Worm (Caenorhabditis elegans) whole organism, early embryonic: ENCODE measurements around the gene F21D9.8.

Experiments
- B0310.2 ChIP-seq: sonication (generic microtip); optimal IDR thresholded peaks from 2 replicates; lab custom pipeline; 2016; ENCODE audit warnings: mild to moderate bottlenecking, missing genetic modification characterization, missing compliant biosample characterization
- F13C5.2 ChIP-seq: sonication (generic microtip); optimal IDR thresholded peaks from 2 replicates; lab custom pipeline; 2017; ENCODE audit warnings: mild to moderate bottlenecking, missing genetic modification characterization, inconsistent platforms, missing compliant biosample characterization
- aly-1 ChIP-seq: sonication (generic microtip); optimal IDR thresholded peaks from 2 replicates; lab custom pipeline; 2016; ENCODE audit warnings: missing genetic modification characterization, missing compliant biosample characterization
- ama-1 ChIP-seq: fragments of 150-350 bp; optimal IDR thresholded peaks from 2 replicates; lab custom pipeline; 2014
- ceh-13 ChIP-seq: fragments of 200-800 bp; sonication (Bioruptor generic); optimal IDR thresholded peaks from 2 replicates; lab custom pipeline; 2018; ENCODE audit warnings: mild to moderate bottlenecking, missing genetic modification characterization, missing compliant biosample characterization
- ceh-36 ChIP-seq: sonication (generic microtip); optimal IDR thresholded peaks from 2 replicates; lab custom pipeline; 2016; ENCODE audit warnings: missing genetic modification characterization, inconsistent platforms, missing compliant biosample characterization
- ets-7 ChIP-seq: sonication (generic microtip); optimal IDR thresholded peaks from 2 replicates; lab custom pipeline; 2016; ENCODE audit warnings: missing genotype, missing genetic modification characterization, missing compliant biosample characterization
- flt-1 ChIP-seq: fragments of 200-800 bp; sonication (Bioruptor generic); IDR thresholded peaks from 2 replicates; pipeline ENCODE4 v1.3.6; 2022; ENCODE audit warnings: missing genetic modification characterization, missing compliant biosample characterization
- hmbx-1 ChIP-seq: sonication (generic microtip); optimal IDR thresholded peaks from 2 replicates; lab custom pipeline; 2016; ENCODE audit warnings: mild to moderate bottlenecking, missing genetic modification characterization, missing compliant biosample characterization
- hmg-4 ChIP-seq: fragments of 200-800 bp; sonication (Bioruptor generic); optimal IDR thresholded peaks from 2 replicates; lab custom pipeline; 2018; ENCODE audit warnings: mild to moderate bottlenecking, missing genetic modification characterization, missing compliant biosample characterization
- hnd-1 ChIP-seq: sonication (generic microtip); optimal IDR thresholded peaks from 2 replicates; lab custom pipeline; 2016; ENCODE audit warnings: missing genetic modification characterization, missing compliant biosample characterization
- pes-1 ChIP-seq: fragments of 200-800 bp; sonication (Bioruptor generic); IDR thresholded peaks from 2 replicates; pipeline ENCODE4 v1.3.6; 2022; ENCODE audit warnings: missing genetic modification reagents, missing genetic modification characterization, missing compliant biosample characterization
- scrt-1 ChIP-seq: fragments of 200-800 bp; sonication (Bioruptor generic); IDR thresholded peaks from 2 replicates; pipeline ENCODE4 v1.3.6; 2022; ENCODE audit warnings: missing genetic modification characterization, missing compliant biosample characterization
- sea-1 ChIP-seq: fragments of 200-800 bp; sonication (Bioruptor generic); conservative IDR thresholded peaks from 2 replicates; pipeline ENCODE4 v1.3.6; 2022; ENCODE audit warnings: missing genetic modification characterization, missing compliant biosample characterization
- tbx-11 ChIP-seq: fragments of 200-800 bp; sonication (Bioruptor generic); IDR thresholded peaks from 2 replicates; pipeline ENCODE4 v1.3.6; 2022; ENCODE audit warnings: missing genetic modification characterization, missing compliant biosample characterization
- tbx-37 ChIP-seq: fragments of 200-800 bp; sonication (Bioruptor generic); conservative IDR thresholded peaks from 2 replicates; pipeline ENCODE4 v1.3.6; 2022; ENCODE audit warnings: missing genetic modification reagents, missing genetic modification characterization, missing compliant biosample characterization
- tra-4 ChIP-seq: sonication (generic microtip); optimal IDR thresholded peaks from 2 replicates; lab custom pipeline; 2017; ENCODE audit warnings: missing genetic modification characterization, missing compliant biosample characterization

The F21D9.8 gene

DNA sequence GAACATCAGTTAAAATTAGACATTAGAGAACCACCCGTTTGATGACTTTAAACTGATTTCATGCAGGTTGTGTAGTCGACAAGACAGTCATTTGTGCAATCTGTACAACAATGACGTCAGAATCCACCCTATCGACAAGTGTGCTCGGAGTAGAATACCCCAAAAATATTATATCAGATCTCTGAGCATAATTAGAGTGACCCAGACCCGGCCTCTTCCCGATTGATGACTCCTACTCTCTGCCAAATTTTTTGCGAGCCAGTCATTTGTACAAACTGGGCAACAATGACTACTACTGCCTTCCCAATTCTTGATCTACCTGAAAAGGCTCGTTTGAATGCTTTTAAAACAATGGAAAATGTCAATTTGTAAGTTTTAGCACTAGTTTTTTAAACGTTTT is 39.7 kb downstream of the F21D9.8 start, which contains the start of the genes fbxb-115 and fbxb-1:
Gene fbxb-115 (minus strand): TSS at position 101 of the 400 bp plus-strand sequence.
Gene fbxb-1 (plus strand): TSS at position 226 of the 400 bp plus-strand sequence.
- TF ChIP-seq sea-1: no peak
- TF ChIP-seq scrt-1 (GFP tag; lab: Robert Waterston, UW): no peak
- no peak for TF ChIP-seq ceh-36 (tag; lab: Kevin White, UChicago)
- TF ChIP-seq aly-1 (tag; lab: Kevin White, UChicago): no peak
- TF ChIP-seq hmbx-1: no peak
- no peak for TF ChIP-seq ceh-13 (GFP tag; lab: Kevin White, UChicago)
- TF ChIP-seq B0310.2 (tag; lab: Kevin White, UChicago): no peak
- TF ChIP-seq hmg-4 (GFP tag; lab: Kevin White, UChicago): no peak
- TF ChIP-seq F13C5.2 (tag; lab: Kevin White, UChicago): no peak
- TF ChIP-seq tbx-37 (GFP tag; lab: Robert Waterston, UW): no peak
- TF ChIP-seq pes-1 (GFP tag; lab: Robert Waterston, UW): no peak
- TF ChIP-seq ets-7 (tag; lab: Kevin White, UChicago): no peak
- no peak for TF ChIP-seq hnd-1
- no peak for TF ChIP-seq ama-1 (lab: Kevin White, UChicago)
- TF ChIP-seq tbx-11 (GFP tag; lab: Robert Waterston, UW): no peak

DNA sequence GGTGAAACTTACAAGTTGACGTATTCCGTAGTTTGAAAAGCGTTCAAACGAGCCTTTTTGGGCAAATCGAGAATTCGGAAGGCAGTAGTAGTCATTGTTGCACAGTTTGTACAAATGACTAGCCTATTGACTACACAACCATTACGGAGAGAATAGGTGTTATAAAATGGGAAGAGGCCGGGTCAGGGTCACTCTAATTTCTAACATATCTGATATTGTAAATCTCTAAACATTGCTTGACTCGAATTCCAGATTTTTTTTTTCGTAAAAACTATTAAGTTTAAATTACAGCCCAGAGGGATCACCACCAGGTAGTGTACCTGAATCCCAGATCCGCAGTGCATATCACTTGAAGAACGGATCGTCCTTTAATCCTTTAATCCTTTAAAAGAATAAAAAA is 42.6 kb downstream of the F21D9.8 start, which contains the start of gene fbxb-2:
Gene fbxb-2 (minus strand): TSS at position 101 of the 400 bp plus-strand sequence.
- TF ChIP-seq hnd-1: no peak
- TF ChIP-seq ceh-36 (tag; lab: Kevin White, UChicago): peak; percentile 8

DNA sequence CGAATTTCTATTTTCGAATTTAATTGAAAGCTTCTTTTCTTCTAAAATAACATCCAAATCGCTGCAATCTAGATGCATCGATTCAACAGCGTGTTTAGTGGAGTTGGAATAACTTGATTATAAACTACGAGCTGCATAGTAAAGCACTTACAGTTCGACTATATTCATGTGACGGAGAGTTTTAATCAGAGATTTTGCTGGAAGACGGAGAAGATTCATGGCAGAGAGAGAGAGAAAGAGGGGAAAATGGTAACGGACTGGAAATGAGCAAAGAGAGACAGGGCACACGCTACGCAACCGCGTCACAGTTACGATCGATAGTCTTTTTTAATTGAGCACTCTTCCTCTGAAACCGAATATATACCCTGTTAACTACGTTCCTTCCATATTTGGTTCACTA is 46.3 kb downstream of the F21D9.8 start, which contains the start of gene fbxb-116:
Gene fbxb-116 (plus strand): TSS at position 301 of the 400 bp plus-strand sequence.
- no peak for TF ChIP-seq ama-1 (lab: Kevin White, UChicago)
- TF ChIP-seq B0310.2 (tag; lab: Kevin White, UChicago): no peak
- TF ChIP-seq pes-1 (GFP tag; lab: Robert Waterston, UW): no peak
- TF ChIP-seq hmbx-1: no peak
- TF ChIP-seq aly-1 (tag; lab: Kevin White, UChicago): no peak
- TF ChIP-seq ets-7 (tag; lab: Kevin White, UChicago): no peak
- TF ChIP-seq hmg-4 (GFP tag; lab: Kevin White, UChicago): no peak
- TF ChIP-seq tbx-11 (GFP tag; lab: Robert Waterston, UW): no peak
- no peak for TF ChIP-seq ceh-13 (GFP tag; lab: Kevin White, UChicago)
- no peak for TF ChIP-seq scrt-1 (GFP tag; lab: Robert Waterston, UW)
- TF ChIP-seq ceh-36 (tag; lab: Kevin White, UChicago): no peak
- TF ChIP-seq flt-1 (GFP tag; lab: Robert Waterston, UW): no peak
- TF ChIP-seq tbx-37 (GFP tag; lab: Robert Waterston, UW): no peak
- TF ChIP-seq sea-1: no peak
- no peak for TF ChIP-seq F13C5.2 (tag; lab: Kevin White, UChicago)
- TF ChIP-seq hnd-1: no peak
- no peak for TF ChIP-seq tra-4

- TF ChIP-seq hmg-4 (GFP tag; lab: Kevin White, UChicago): no peak
- TF ChIP-seq ceh-36 (tag; lab: Kevin White, UChicago): peak; percentile 95
- TF ChIP-seq ets-7 (tag; lab: Kevin White, UChicago): no peak
- TF ChIP-seq flt-1 (GFP tag; lab: Robert Waterston, UW): no peak
- TF ChIP-seq B0310.2 (tag; lab: Kevin White, UChicago): no peak
- no peak for TF ChIP-seq tra-4
- no peak for TF ChIP-seq tbx-37 (GFP tag; lab: Robert Waterston, UW)
- no peak for TF ChIP-seq tbx-11 (GFP tag; lab: Robert Waterston, UW)
- no peak for TF ChIP-seq sea-1
These were observed 48.6 kb downstream of the F21D9.8 start for ce11 chrV:19231167-19231566.

- no peak for TF ChIP-seq tbx-37 (GFP tag; lab: Robert Waterston, UW)
- no peak for TF ChIP-seq hnd-1
- TF ChIP-seq scrt-1 (GFP tag; lab: Robert Waterston, UW): no peak
- no peak for TF ChIP-seq F13C5.2 (tag; lab: Kevin White, UChicago)
- TF ChIP-seq hmg-4 (GFP tag; lab: Kevin White, UChicago): no peak
- TF ChIP-seq flt-1 (GFP tag; lab: Robert Waterston, UW): no peak
- TF ChIP-seq tra-4: no peak
- no peak for TF ChIP-seq sea-1
- no peak for TF ChIP-seq aly-1 (tag; lab: Kevin White, UChicago)
- TF ChIP-seq ets-7 (tag; lab: Kevin White, UChicago): no peak
- TF ChIP-seq ceh-36 (tag; lab: Kevin White, UChicago): no peak
- no peak for TF ChIP-seq ceh-13 (GFP tag; lab: Kevin White, UChicago)
- TF ChIP-seq ama-1 (lab: Kevin White, UChicago): no peak
- no peak for TF ChIP-seq hmbx-1
- TF ChIP-seq B0310.2 (tag; lab: Kevin White, UChicago): no peak
These were observed 49.4 kb downstream of the F21D9.8 start, which contains the start of gene sqst-3 for ce11 chrV:19230413-19230812. sqst-3 (plus strand) TSS chrV:19230782.
